Worm (Caenorhabditis elegans) whole organism, late embryonic: ENCODE measurements around the gene aat-2.

Experiments used
- C08G9.2 ChIP-seq: sonication (generic microtip); optimal IDR thresholded peaks from 2 replicates; lab custom pipeline; 2016; ENCODE audit warnings: mild to moderate bottlenecking, missing genetic modification characterization, moderate library complexity, missing compliant biosample characterization
- C38D4.7 ChIP-seq: fragments of 200-800 bp; sonication (Bioruptor generic); optimal IDR thresholded peaks from 2 replicates; lab custom pipeline; 2018; ENCODE audit warnings: mild to moderate bottlenecking, missing genetic modification characterization, moderate library complexity, missing compliant biosample characterization
- K02D7.2 ChIP-seq: sonication (generic microtip); optimal IDR thresholded peaks from 2 replicates; lab custom pipeline; 2017; ENCODE audit warnings: mild to moderate bottlenecking, missing genetic modification characterization, missing compliant biosample characterization
- T23F11.4 ChIP-seq: fragments of 200-800 bp; sonication (Bioruptor generic); optimal IDR thresholded peaks from 2 replicates; lab custom pipeline; 2018; ENCODE audit warnings: mild to moderate bottlenecking, missing genetic modification characterization, missing compliant biosample characterization
- Y22D7AL.16 ChIP-seq: sonication (generic microtip); optimal IDR thresholded peaks from 2 replicates; lab custom pipeline; 2016; ENCODE audit warnings: missing genetic modification characterization, missing compliant biosample characterization
- ahr-1 ChIP-seq: sonication (generic microtip); optimal IDR thresholded peaks from 2 replicates; lab custom pipeline; 2016; ENCODE audit warnings: missing genetic modification characterization, missing compliant biosample characterization
- ama-1 ChIP-seq: fragments of 150-350 bp; optimal IDR thresholded peaks from 2 replicates; lab custom pipeline; 2014
- ceh-14 ChIP-seq: sonication (generic microtip); optimal IDR thresholded peaks from 2 replicates; lab custom pipeline; 2016; ENCODE audit warnings: missing genotype, missing genetic modification characterization, missing compliant biosample characterization
- ceh-18 ChIP-seq: sonication (generic microtip); optimal IDR thresholded peaks from 2 replicates; lab custom pipeline; 2016; ENCODE audit warnings: missing genetic modification characterization, missing compliant biosample characterization
- ceh-19 ChIP-seq: fragments of 200-800 bp; sonication (Bioruptor generic); optimal IDR thresholded peaks from 2 replicates; lab custom pipeline; 2018; ENCODE audit warnings: mild to moderate bottlenecking, missing genetic modification characterization, missing compliant biosample characterization
- ceh-2 ChIP-seq: sonication (generic microtip); optimal IDR thresholded peaks from 2 replicates; lab custom pipeline; 2016; ENCODE audit warnings: missing genotype, missing genetic modification characterization, missing compliant biosample characterization
- ceh-22 ChIP-seq: sonication (generic microtip); optimal IDR thresholded peaks from 2 replicates; lab custom pipeline; 2017; ENCODE audit warnings: missing biosample characterization, missing genetic modification characterization
- ceh-30 ChIP-seq: fragments of 150-350 bp; optimal IDR thresholded peaks from 2 replicates; lab custom pipeline; 2014; ENCODE audit warnings: missing biosample characterization, missing genetic modification characterization
- ceh-31 ChIP-seq: sonication (generic microtip); optimal IDR thresholded peaks from 2 replicates; lab custom pipeline; 2016; ENCODE audit warnings: missing genetic modification characterization, missing compliant biosample characterization
- ceh-48 ChIP-seq: sonication (generic microtip); optimal IDR thresholded peaks from 2 replicates; lab custom pipeline; 2016; ENCODE audit warnings: missing genetic modification characterization, inconsistent platforms, missing compliant biosample characterization
- ceh-6 ChIP-seq: fragments of 200-800 bp; sonication (Bioruptor generic); optimal IDR thresholded peaks from 2 replicates; lab custom pipeline; 2018; ENCODE audit warnings: mild to moderate bottlenecking, missing genetic modification characterization, missing compliant biosample characterization
- che-1 ChIP-seq: sonication (generic microtip); optimal IDR thresholded peaks from 2 replicates; lab custom pipeline; 2016; ENCODE audit warnings: mild to moderate bottlenecking, missing genetic modification characterization, missing compliant biosample characterization
- dmd-4 ChIP-seq: sonication (generic microtip); optimal IDR thresholded peaks from 2 replicates; lab custom pipeline; 2016; ENCODE audit warnings: borderline replicate concordance, missing genetic modification characterization, missing compliant biosample characterization
- elt-2 ChIP-seq: sonication (generic microtip); optimal IDR thresholded peaks from 2 replicates; lab custom pipeline; 2016; ENCODE audit warnings: missing genetic modification reagents, missing genetic modification characterization, missing compliant biosample characterization
- elt-4 ChIP-seq: sonication (generic microtip); optimal IDR thresholded peaks from 2 replicates; lab custom pipeline; 2016; ENCODE audit warnings: missing genetic modification characterization, missing compliant biosample characterization
- ets-4 ChIP-seq: sonication (generic microtip); optimal IDR thresholded peaks from 2 replicates; lab custom pipeline; 2016; ENCODE audit warnings: missing genetic modification characterization, missing compliant biosample characterization
- eyg-1 ChIP-seq: sonication (generic microtip); optimal IDR thresholded peaks from 2 replicates; lab custom pipeline; 2016; ENCODE audit warnings: missing genotype, missing genetic modification characterization, missing compliant biosample characterization
- fkh-10 ChIP-seq: fragments of 150-350 bp; optimal IDR thresholded peaks from 2 replicates; lab custom pipeline; 2014; ENCODE audit warnings: missing biosample characterization, missing genetic modification reagents, missing genetic modification characterization
- fkh-6 ChIP-seq: sonication (generic microtip); optimal IDR thresholded peaks from 2 replicates; lab custom pipeline; 2016; ENCODE audit warnings: missing genetic modification characterization, missing compliant biosample characterization
- gmeb-2 ChIP-seq: sonication (generic microtip); optimal IDR thresholded peaks from 2 replicates; lab custom pipeline; 2016; ENCODE audit warnings: missing genetic modification characterization, inconsistent platforms, missing compliant biosample characterization
- hlh-15 ChIP-seq: sonication (generic microtip); optimal IDR thresholded peaks from 2 replicates; lab custom pipeline; 2016; ENCODE audit warnings: missing genetic modification characterization, missing compliant biosample characterization
- hlh-30 ChIP-seq: sonication (generic microtip); optimal IDR thresholded peaks from 2 replicates; lab custom pipeline; 2017; ENCODE audit warnings: antibody characterized with exemption, missing genetic modification characterization, missing compliant biosample characterization; ENCODE audit not compliant: insufficient read depth
- hlh-6 ChIP-seq: sonication (generic microtip); optimal IDR thresholded peaks from 2 replicates; lab custom pipeline; 2016; ENCODE audit warnings: missing genotype, missing genetic modification characterization, missing compliant biosample characterization
- lim-6 ChIP-seq: sonication (generic microtip); optimal IDR thresholded peaks from 2 replicates; lab custom pipeline; 2016; ENCODE audit warnings: missing genetic modification characterization, missing compliant biosample characterization
- lin-11 ChIP-seq: fragments of 200-800 bp; sonication (Bioruptor generic); optimal IDR thresholded peaks from 2 replicates; lab custom pipeline; 2018; ENCODE audit warnings: mild to moderate bottlenecking, missing genetic modification characterization, missing compliant biosample characterization
- madf-2 ChIP-seq: sonication (generic microtip); optimal IDR thresholded peaks from 2 replicates; lab custom pipeline; 2017; ENCODE audit warnings: missing genetic modification characterization, missing compliant biosample characterization
- mec-3 ChIP-seq: sonication (generic microtip); optimal IDR thresholded peaks from 2 replicates; lab custom pipeline; 2016; ENCODE audit warnings: borderline replicate concordance, missing genetic modification characterization, missing compliant biosample characterization
- nfya-1 ChIP-seq: sonication (generic microtip); optimal IDR thresholded peaks from 2 replicates; lab custom pipeline; 2017; ENCODE audit warnings: missing genetic modification characterization, mild to moderate bottlenecking, missing compliant biosample characterization, antibody characterized with exemption, moderate library complexity
- nhr-11 ChIP-seq: fragments of 150-350 bp; optimal IDR thresholded peaks from 2 replicates; lab custom pipeline; 2014; ENCODE audit warnings: missing biosample characterization, missing genetic modification characterization
- npax-4 ChIP-seq: sonication (generic microtip); optimal IDR thresholded peaks from 2 replicates; lab custom pipeline; 2016; ENCODE audit warnings: missing genetic modification characterization, missing compliant biosample characterization
- pag-3 ChIP-seq: sonication (generic microtip); optimal IDR thresholded peaks from 2 replicates; lab custom pipeline; 2016; ENCODE audit warnings: missing compliant biosample characterization, missing genetic modification characterization, borderline replicate concordance
- pat-9 ChIP-seq: fragments of 200-800 bp; sonication (Bioruptor generic); optimal IDR thresholded peaks from 2 replicates; lab custom pipeline; 2018; ENCODE audit warnings: mild to moderate bottlenecking, missing genetic modification characterization, moderate library complexity, missing compliant biosample characterization
- pax-1 ChIP-seq: fragments of 150-350 bp; optimal IDR thresholded peaks from 2 replicates; lab custom pipeline; 2014; ENCODE audit warnings: missing biosample characterization, missing genetic modification characterization
- pha-2 ChIP-seq: sonication (generic microtip); optimal IDR thresholded peaks from 2 replicates; lab custom pipeline; 2017; ENCODE audit warnings: mild to moderate bottlenecking, missing genetic modification characterization, missing compliant biosample characterization
- pha-4 ChIP-seq: fragments of 150-350 bp; optimal IDR thresholded peaks from 2 replicates; lab custom pipeline; 2018; ENCODE audit warnings: missing biosample characterization, missing genetic modification reagents, missing genetic modification characterization
- pqm-1 ChIP-seq: sonication (generic microtip); optimal IDR thresholded peaks from 2 replicates; lab custom pipeline; 2016; ENCODE audit warnings: missing genetic modification characterization, missing compliant biosample characterization
- pros-1 ChIP-seq: fragments of 150-350 bp; optimal IDR thresholded peaks from 2 replicates; lab custom pipeline; 2014; ENCODE audit warnings: missing biosample characterization, missing genetic modification reagents, missing genetic modification characterization
- ref-2 ChIP-seq: sonication (generic microtip); optimal IDR thresholded peaks from 2 replicates; lab custom pipeline; 2016; ENCODE audit warnings: missing genetic modification characterization, missing compliant biosample characterization
- sdc-2 ChIP-seq: sonication (generic microtip); optimal IDR thresholded peaks from 2 replicates; lab custom pipeline; 2016; ENCODE audit warnings: missing genotype, missing genetic modification characterization, missing compliant biosample characterization
- sox-2 ChIP-seq: fragments of 200-800 bp; sonication (Bioruptor generic); IDR thresholded peaks from 2 replicates; pipeline ENCODE4 v1.3.6; 2022; ENCODE audit warnings: missing genetic modification reagents, missing genetic modification characterization, missing compliant biosample characterization
- sox-4 ChIP-seq: sonication (generic microtip); optimal IDR thresholded peaks from 2 replicates; lab custom pipeline; 2017; ENCODE audit warnings: mild to moderate bottlenecking, missing genetic modification characterization, inconsistent platforms, missing compliant biosample characterization
- tbx-2 ChIP-seq: sonication (generic microtip); optimal IDR thresholded peaks from 2 replicates; lab custom pipeline; 2016; ENCODE audit warnings: missing genetic modification characterization, missing compliant biosample characterization
- ttx-3 ChIP-seq: sonication (generic microtip); optimal IDR thresholded peaks from 2 replicates; lab custom pipeline; 2016; ENCODE audit warnings: missing genetic modification reagents, missing genetic modification characterization, missing compliant biosample characterization
- unc-3 ChIP-seq, 2 experiments: fragments of 200-800 bp in 1 of 2; sonication (Bioruptor generic) in 1 of 2; sonication (generic microtip) in 1 of 2; conservative IDR thresholded peaks in 1 of 2; optimal IDR thresholded peaks in 1 of 2; 2 replicates each; pipeline versions ENCODE4 v1.3.6 to Lab custom; 2016 to 2022; ENCODE audit warnings: missing compliant biosample characterization in 2 of 2, missing genetic modification characterization in 2 of 2, missing genetic modification reagents in 1 of 2
- unc-42 ChIP-seq: sonication (generic microtip); optimal IDR thresholded peaks from 2 replicates; lab custom pipeline; 2016; ENCODE audit warnings: missing genotype, missing genetic modification characterization, missing compliant biosample characterization
- unc-55 ChIP-seq: sonication (generic microtip); optimal IDR thresholded peaks from 2 replicates; lab custom pipeline; 2017; ENCODE audit warnings: missing biosample characterization, missing genetic modification reagents, missing genetic modification characterization
- unc-86 ChIP-seq: sonication (generic microtip); optimal IDR thresholded peaks from 2 replicates; lab custom pipeline; 2016; ENCODE audit warnings: missing genetic modification characterization, missing compliant biosample characterization
- zip-5 ChIP-seq: sonication (generic microtip); optimal IDR thresholded peaks from 2 replicates; lab custom pipeline; 2016; ENCODE audit warnings: missing genetic modification characterization, missing compliant biosample characterization
- ztf-16 ChIP-seq: sonication (generic microtip); optimal IDR thresholded peaks from 2 replicates; lab custom pipeline; 2017; ENCODE audit warnings: missing genetic modification characterization, missing compliant biosample characterization

The aat-2 gene

DNA sequence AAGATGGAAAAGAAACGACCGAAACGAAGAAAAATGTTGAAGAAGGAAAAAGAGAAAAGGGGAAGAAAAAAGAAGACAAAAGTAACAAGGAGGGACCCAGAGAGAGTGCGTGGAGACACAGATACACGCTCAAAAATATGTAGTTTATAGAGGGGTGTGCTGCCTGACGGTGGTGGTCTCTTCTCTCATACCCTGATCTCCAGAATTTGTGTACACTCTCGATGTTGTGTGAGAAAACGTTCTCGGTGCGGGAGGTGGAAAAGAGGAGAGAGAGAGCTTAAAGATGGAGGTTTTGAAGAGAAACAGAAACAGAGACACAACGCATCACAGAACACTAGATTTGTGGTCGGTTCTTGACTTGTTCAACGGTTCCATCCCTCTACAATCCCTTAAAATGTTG, 27.4 kb upstream of the aat-2 start:
- TF ChIP-seq elt-4 (no peak), hlh-15 (tag; lab: Kevin White, UChicago) (no peak), ceh-18 (tag; lab: Kevin White, UChicago) (peak; percentile 66), K02D7.2 (tag; lab: Kevin White, UChicago) (no peak), ceh-19 (GFP tag; lab: Kevin White, UChicago) (peak; percentile 7), che-1 (no peak), unc-86 (tag; lab: Kevin White, UChicago) (no peak), ceh-6 (no peak), sox-2 (no peak), dmd-4 (tag; lab: Kevin White, UChicago) (no peak), pha-4 (tag; lab: Kevin White, UChicago) (no peak), unc-3 (GFP tag; conservative IDR thresholded peaks at IDR 0.05; lab: Robert Waterston, UW) (no peak), unc-3 (tag; optimal IDR thresholded peaks at IDR 0.05; lab: Kevin White, UChicago) (no peak), hlh-30 (no peak), Y22D7AL.16 (tag; lab: Kevin White, UChicago) (no peak), ceh-2 (tag; lab: Kevin White, UChicago) (peak; percentile 26), pha-2 (tag; lab: Kevin White, UChicago) (no peak), eyg-1 (tag; lab: Kevin White, UChicago) (no peak), T23F11.4 (GFP tag; lab: Kevin White, UChicago) (no peak), fkh-6 (tag; lab: Kevin White, UChicago) (no peak), C38D4.7 (GFP tag; lab: Kevin White, UChicago) (no peak), pag-3 (tag; lab: Kevin White, UChicago) (no peak), sdc-2 (tag; lab: Kevin White, UChicago) (no peak), ama-1 (lab: Kevin White, UChicago) (no peak), ceh-14 (no peak), ttx-3 (no peak), tbx-2 (tag; lab: Kevin White, UChicago) (peak; percentile 59), sox-4 (tag; lab: Kevin White, UChicago) (no peak), lin-11 (tag; lab: Kevin White, UChicago) (no peak), C08G9.2 (tag; lab: Kevin White, UChicago) (peak; percentile 43), zip-5 (tag; lab: Kevin White, UChicago) (no peak), fkh-10 (no peak), nhr-11 (tag; lab: Kevin White, UChicago) (no peak), pqm-1 (tag; lab: Kevin White, UChicago) (no peak), elt-2 (tag; lab: Kevin White, UChicago) (no peak), gmeb-2 (tag; lab: Kevin White, UChicago) (no peak), ref-2 (no peak), ceh-48 (tag; lab: Kevin White, UChicago) (no peak), ceh-30 (tag; lab: Kevin White, UChicago) (peak; percentile 7), pax-1 (tag; lab: Kevin White, UChicago) (no peak), unc-42 (tag; lab: Kevin White, UChicago) (peak; percentile 56), npax-4 (tag; lab: Kevin White, UChicago) (no peak), ztf-16 (no peak), mec-3 (tag; lab: Kevin White, UChicago) (no peak), nfya-1 (tag; lab: Kevin White, UChicago) (peak; percentile 69), ceh-31 (tag; lab: Kevin White, UChicago) (peak; percentile 86), ahr-1 (no peak), unc-55 (GFP tag; lab: Kevin White, UChicago) (peak; percentile 26), hlh-6 (tag; lab: Kevin White, UChicago) (no peak), ceh-22 (tag; lab: Kevin White, UChicago) (no peak), pros-1 (tag; lab: Kevin White, UChicago) (no peak), pat-9 (tag; lab: Kevin White, UChicago) (no peak), madf-2 (tag; lab: Kevin White, UChicago) (no peak), lim-6 (tag; lab: Kevin White, UChicago) (no peak), ets-4 (tag; lab: Kevin White, UChicago) (no peak)
